Fruit fly (Drosophila melanogaster): ENCODE data around the gene f.

dm6 chrX:17186432-17186831 lies 46.3 kb upstream of the f start:
- TF ChIP-seq CG15601 (tag; optimal IDR thresholded peaks at IDR 0.05) (no peak), ranshi (GFP tag; IDR thresholded peaks at IDR 0.05) (no peak)

Data from whole organism, embryonic.